Worm (Caenorhabditis elegans): ENCODE data around the gene spp-27.

Gene spp-27

DNA sequence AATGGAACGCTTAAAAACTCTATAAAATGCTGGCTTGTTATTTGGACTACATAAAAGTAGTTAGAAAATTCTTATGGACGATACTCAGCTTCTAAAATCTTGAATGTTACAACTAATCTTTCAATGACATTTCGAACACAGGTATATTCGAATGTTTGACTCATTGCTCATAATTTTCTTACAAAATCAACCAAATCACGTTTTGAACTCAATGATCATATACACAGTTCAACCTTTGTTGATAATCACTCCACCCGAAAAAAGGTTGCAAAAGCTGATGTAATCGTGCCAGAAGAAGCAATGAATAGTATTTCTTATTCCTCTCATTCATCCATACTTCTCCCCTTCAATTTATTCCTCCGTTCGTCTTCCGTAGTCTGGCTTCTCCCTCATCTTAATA is 7.8 kb downstream of the spp-27 start, which contains the start of gene K04A8.20:
Gene K04A8.20 (plus strand): TSS at position 301 of the 400 bp plus-strand sequence.
- TF ChIP-seq med-1 (GFP tag; optimal IDR thresholded peaks at IDR 0.05; ENCODE audit: insufficient read depth) (no peak), tab-1 (GFP tag; IDR thresholded peaks at IDR 0.05) (no peak), T22C8.4 (GFP tag; IDR thresholded peaks at IDR 0.05) (no peak), cog-1 (tag; optimal IDR thresholded peaks at IDR 0.05) (no peak), ref-1 (GFP tag; conservative IDR thresholded peaks at IDR 0.05) (no peak), ztf-29 (GFP tag; IDR thresholded peaks at IDR 0.05) (no peak), klf-2 (GFP tag; conservative IDR thresholded peaks at IDR 0.05) (no peak), flt-1 (GFP tag; IDR thresholded peaks at IDR 0.05) (no peak), ztf-23 (GFP tag; IDR thresholded peaks at IDR 0.05) (no peak)

- TF ChIP-seq ref-1 (GFP tag; conservative IDR thresholded peaks at IDR 0.05), result no peak
- TF ChIP-seq klf-2 (GFP tag; conservative IDR thresholded peaks at IDR 0.05), result no peak
- TF ChIP-seq T22C8.4 (GFP tag; IDR thresholded peaks at IDR 0.05), result no peak
- TF ChIP-seq med-1 (GFP tag; optimal IDR thresholded peaks at IDR 0.05; ENCODE audit: insufficient read depth), result no peak
- TF ChIP-seq flt-1 (GFP tag; IDR thresholded peaks at IDR 0.05), result no peak
- no peak for TF ChIP-seq cog-1 (tag; optimal IDR thresholded peaks at IDR 0.05)
- TF ChIP-seq ztf-23 (GFP tag; IDR thresholded peaks at IDR 0.05), result no peak
- TF ChIP-seq tab-1 (GFP tag; IDR thresholded peaks at IDR 0.05), result no peak
- no peak for TF ChIP-seq ztf-29 (GFP tag; IDR thresholded peaks at IDR 0.05)
Observed at ce11 chrV:6548309-6548708, 8.6 kb downstream of the spp-27 start.

DNA sequence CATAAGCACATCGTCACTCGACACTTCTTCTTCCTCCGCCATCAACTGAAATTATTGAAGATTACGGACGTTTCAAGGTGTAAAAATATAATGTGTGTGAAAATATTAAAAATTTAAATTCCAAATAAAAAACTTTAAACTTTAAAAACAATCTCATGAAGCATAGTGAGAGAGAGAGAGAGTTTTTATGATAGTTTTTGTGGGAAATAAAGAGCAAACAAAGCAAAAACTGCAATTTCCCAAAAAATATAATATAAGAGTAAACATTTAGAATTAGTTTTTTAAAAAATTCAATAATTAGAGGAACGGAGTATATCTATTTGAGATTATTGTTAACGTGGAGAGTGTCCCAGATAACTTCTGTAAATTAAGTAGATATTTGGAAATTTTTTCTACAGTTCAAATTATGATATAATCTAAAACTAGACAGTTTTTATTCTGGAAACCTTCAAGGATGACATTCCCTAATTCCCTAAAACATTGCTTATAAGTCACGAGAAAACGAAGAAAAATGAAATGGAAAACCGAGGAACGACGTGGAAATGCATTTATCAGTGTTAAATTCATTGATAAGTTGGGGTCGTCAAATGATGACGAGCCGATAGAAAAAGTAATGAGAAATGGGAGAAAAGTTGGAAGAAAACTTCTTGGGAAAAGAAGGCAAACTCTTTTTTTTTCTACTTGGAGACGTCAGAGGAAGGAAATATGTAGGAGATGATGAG is 10.3 kb downstream of the spp-27 start, which contains the start of gene dre-1:
Gene dre-1 (minus strand): TSS at position 51 of the 722 bp plus-strand sequence.
- TF ChIP-seq med-1 (GFP tag; optimal IDR thresholded peaks at IDR 0.05; ENCODE audit: insufficient read depth) (no peak), ztf-29 (GFP tag; IDR thresholded peaks at IDR 0.05) (no peak), ref-1 (GFP tag; conservative IDR thresholded peaks at IDR 0.05) (no peak), ztf-23 (GFP tag; IDR thresholded peaks at IDR 0.05) (no peak), flt-1 (GFP tag; IDR thresholded peaks at IDR 0.05) (no peak), klf-2 (GFP tag; conservative IDR thresholded peaks at IDR 0.05) (no peak), tab-1 (GFP tag; IDR thresholded peaks at IDR 0.05) (no peak), cog-1 (tag; optimal IDR thresholded peaks at IDR 0.05) (no peak), T22C8.4 (GFP tag; IDR thresholded peaks at IDR 0.05) (no peak)

DNA sequence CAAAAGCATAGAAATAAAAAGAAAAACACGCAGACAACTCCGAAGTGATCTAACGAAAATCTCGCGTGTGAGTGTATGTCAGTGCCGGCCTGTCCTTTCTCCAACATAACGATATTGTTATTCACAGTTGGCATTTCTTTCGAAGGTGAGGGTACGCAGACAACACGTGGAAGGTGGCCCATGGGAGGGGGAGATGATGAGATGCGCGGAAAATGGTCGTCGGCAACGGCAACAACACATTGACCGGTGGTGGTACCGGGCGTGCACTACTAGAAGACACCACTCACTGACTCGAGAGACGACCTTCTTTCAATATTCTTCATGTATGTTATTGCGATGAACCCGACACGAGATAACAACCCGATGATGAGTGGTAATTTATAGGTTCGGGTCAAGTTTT is 11.9 kb downstream of the spp-27 start:
- TF ChIP-seq flt-1 (GFP tag; IDR thresholded peaks at IDR 0.05), result 0 out of 2 replicates have a peak, but pooled peaks have one; percentile 6
- no peak for TF ChIP-seq T22C8.4 (GFP tag; IDR thresholded peaks at IDR 0.05)

DNA sequence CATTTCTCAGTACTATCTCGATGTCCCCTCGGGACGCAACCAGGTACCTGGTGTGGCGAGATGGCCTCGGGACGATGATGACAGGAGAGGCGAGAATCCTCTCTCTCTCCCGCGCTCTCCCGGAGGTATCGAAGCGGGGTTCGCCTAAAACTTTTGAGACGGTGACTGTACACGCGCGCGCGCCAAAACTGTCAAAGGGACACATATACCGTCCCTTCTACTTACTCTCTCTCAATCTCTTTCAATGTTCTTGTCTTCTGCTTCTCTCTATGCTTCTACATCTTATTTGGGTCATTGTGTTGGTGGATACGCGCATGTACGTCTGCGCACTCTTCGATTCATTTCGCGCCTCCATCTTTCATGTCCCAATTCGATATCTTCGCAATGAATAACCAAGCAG is 15.1 kb downstream of the spp-27 start:
- TF ChIP-seq med-1 (GFP tag; optimal IDR thresholded peaks at IDR 0.05; ENCODE audit: insufficient read depth) (no peak), ztf-23 (GFP tag; IDR thresholded peaks at IDR 0.05) (0 out of 2 replicates have a peak, but pooled peaks have one; percentile 19), ztf-29 (GFP tag; IDR thresholded peaks at IDR 0.05) (no peak), cog-1 (tag; optimal IDR thresholded peaks at IDR 0.05) (peak; percentile 21), T22C8.4 (GFP tag; IDR thresholded peaks at IDR 0.05) (no peak)

ce11 chrV:6538323-6538722 is 18.6 kb downstream of the spp-27 start:
- no peak for TF ChIP-seq med-1 (GFP tag; optimal IDR thresholded peaks at IDR 0.05; ENCODE audit: insufficient read depth)
- TF ChIP-seq T22C8.4 (GFP tag; IDR thresholded peaks at IDR 0.05), result no peak
- no peak for TF ChIP-seq ztf-29 (GFP tag; IDR thresholded peaks at IDR 0.05)
- TF ChIP-seq ztf-23 (GFP tag; IDR thresholded peaks at IDR 0.05), result no peak
- TF ChIP-seq flt-1 (GFP tag; IDR thresholded peaks at IDR 0.05), result 0 out of 2 replicates have a peak, but pooled peaks have one; percentile 42

- TF ChIP-seq T22C8.4 (GFP tag; IDR thresholded peaks at IDR 0.05) (no peak), cog-1 (tag; optimal IDR thresholded peaks at IDR 0.05) (no peak), klf-2 (GFP tag; conservative IDR thresholded peaks at IDR 0.05) (no peak), tab-1 (GFP tag; IDR thresholded peaks at IDR 0.05) (no peak), flt-1 (GFP tag; IDR thresholded peaks at IDR 0.05) (no peak), ztf-23 (GFP tag; IDR thresholded peaks at IDR 0.05) (no peak), ref-1 (GFP tag; conservative IDR thresholded peaks at IDR 0.05) (no peak), ztf-29 (GFP tag; IDR thresholded peaks at IDR 0.05) (no peak), med-1 (GFP tag; optimal IDR thresholded peaks at IDR 0.05; ENCODE audit: insufficient read depth) (no peak)
Observed at ce11 chrV:6533030-6533429, 23.9 kb downstream of the spp-27 start, which contains the start of gene hpo-26. Gene hpo-26 (minus strand): TSS chrV:6533060.

DNA sequence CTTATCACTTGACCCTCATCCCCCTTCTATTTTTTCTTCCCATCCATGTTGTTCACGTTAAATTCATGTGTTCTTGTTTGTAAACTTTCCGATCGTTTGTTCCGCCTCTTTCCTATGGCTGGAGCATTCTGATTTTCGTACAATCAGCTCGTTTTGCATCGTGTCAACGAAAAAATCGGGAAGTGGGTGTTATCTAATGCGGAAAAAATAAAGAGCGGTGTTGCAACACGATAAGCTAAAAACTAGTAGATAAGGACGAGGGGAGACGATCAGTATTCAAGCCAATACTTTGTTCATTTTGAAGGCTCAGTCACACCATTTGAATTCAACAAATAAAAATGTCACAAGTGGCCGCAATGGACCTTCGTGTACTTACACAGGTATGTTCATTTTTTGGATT is 32.2 kb downstream of the spp-27 start, which contains the start of gene acs-1:
Gene acs-1 (plus strand): TSS at position 233 of the 400 bp plus-strand sequence.
- TF ChIP-seq ref-1 (GFP tag; conservative IDR thresholded peaks at IDR 0.05) (no peak), klf-2 (GFP tag; conservative IDR thresholded peaks at IDR 0.05) (no peak), ztf-29 (GFP tag; IDR thresholded peaks at IDR 0.05) (no peak), flt-1 (GFP tag; IDR thresholded peaks at IDR 0.05) (no peak), tab-1 (GFP tag; IDR thresholded peaks at IDR 0.05) (no peak), cog-1 (tag; optimal IDR thresholded peaks at IDR 0.05) (no peak), T22C8.4 (GFP tag; IDR thresholded peaks at IDR 0.05) (no peak), ztf-23 (GFP tag; IDR thresholded peaks at IDR 0.05) (no peak), med-1 (GFP tag; optimal IDR thresholded peaks at IDR 0.05; ENCODE audit: insufficient read depth) (no peak)

ce11 chrV:6522879-6523497 is 33.9 kb downstream of the spp-27 start:
- no peak for TF ChIP-seq flt-1 (GFP tag; IDR thresholded peaks at IDR 0.05)
- no peak for TF ChIP-seq cog-1 (tag; optimal IDR thresholded peaks at IDR 0.05)
- TF ChIP-seq tab-1 (GFP tag; IDR thresholded peaks at IDR 0.05), result no peak
- TF ChIP-seq ztf-23 (GFP tag; IDR thresholded peaks at IDR 0.05), result no peak
- no peak for TF ChIP-seq T22C8.4 (GFP tag; IDR thresholded peaks at IDR 0.05)
- no peak for TF ChIP-seq ztf-29 (GFP tag; IDR thresholded peaks at IDR 0.05)

All from whole organism, midembryonic.